Worm (Caenorhabditis elegans): ENCODE results near the gene cdh-10.

DNA sequence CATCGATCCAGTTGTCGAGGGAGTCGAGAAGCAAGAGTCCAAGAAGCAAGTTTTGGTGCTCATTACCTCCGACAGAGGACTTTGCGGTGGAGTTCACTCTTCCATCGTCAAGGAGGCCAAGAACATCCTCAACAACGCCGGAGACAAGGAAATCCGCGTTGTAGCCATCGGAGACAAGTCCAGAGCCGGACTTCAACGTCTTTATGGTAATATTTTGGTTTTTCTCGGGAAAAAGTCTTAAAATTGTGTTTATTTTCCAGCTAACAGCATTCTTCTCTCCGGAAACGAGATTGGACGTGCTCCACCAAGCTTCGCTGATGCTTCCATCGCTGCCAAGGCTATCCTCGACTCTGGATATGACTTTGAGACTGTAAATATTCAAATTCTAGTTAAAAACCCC is 32.9 kb upstream of the cdh-10 start:
- TF ChIP-seq sox-4 (tag; optimal IDR thresholded peaks at IDR 0.05) (no peak), ref-2 (tag; optimal IDR thresholded peaks at IDR 0.05) (no peak), sdc-2 (tag; optimal IDR thresholded peaks at IDR 0.05) (no peak), lin-11 (tag; optimal IDR thresholded peaks at IDR 0.05) (no peak), nhr-11 (tag; optimal IDR thresholded peaks at IDR 0.05) (no peak), pha-4 (tag; optimal IDR thresholded peaks at IDR 0.05) (no peak), nhr-232 (tag; optimal IDR thresholded peaks at IDR 0.05) (no peak), gmeb-2 (tag; optimal IDR thresholded peaks at IDR 0.05) (no peak)

Data from whole organism, late embryonic.